Worm (Caenorhabditis elegans): ENCODE data around the gene D2062.13.
A peak's percentile ranks its signal among the peaks of the same experiment; 100 is the strongest.
"Not testable (repeated sequence)": the region's sequence is repeated elsewhere in the genome, so short reads cannot be mapped to it uniquely, and the experiment has no call there.

D2062.13 gene

ce11 chrII:2610202-2610912 is 2.0 kb upstream of the D2062.13 start, which contains the start of gene sri-38:
Gene sri-38 (plus strand): TSS chrII:2610862.
- TF ChIP-seq flt-1 (GFP tag; IDR thresholded peaks at IDR 0.05) (no peak), tab-1 (GFP tag; IDR thresholded peaks at IDR 0.05) (no peak), T22C8.4 (GFP tag; IDR thresholded peaks at IDR 0.05) (no peak), klf-2 (GFP tag; conservative IDR thresholded peaks at IDR 0.05) (no peak)

- TF ChIP-seq cog-1 (tag; optimal IDR thresholded peaks at IDR 0.05) (no peak), ztf-29 (GFP tag; IDR thresholded peaks at IDR 0.05) (peak; percentile 38; the same call in 1 of the 2 replicates), T22C8.4 (GFP tag; IDR thresholded peaks at IDR 0.05) (no peak)
Observed at ce11 chrII:2611009-2611408, 1.4 kb upstream of the D2062.13 start.

DNA sequence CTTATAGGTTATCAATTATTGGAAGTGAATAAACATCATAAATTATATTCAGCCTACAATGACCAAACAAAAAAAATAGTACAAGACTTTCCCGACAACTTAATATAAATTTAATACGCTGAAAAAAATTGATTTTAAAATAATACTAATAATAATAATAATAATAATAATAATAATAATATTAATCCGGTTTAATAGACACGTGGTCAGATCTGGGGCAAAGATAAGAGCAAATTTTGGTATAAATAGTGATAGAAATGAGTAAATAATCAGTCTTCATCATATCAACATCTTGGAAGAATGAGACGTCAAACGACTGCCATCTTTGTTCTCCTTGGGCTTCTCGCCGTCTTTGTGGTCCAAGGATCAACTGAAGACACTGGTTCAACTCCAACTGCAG is 4.3 kb downstream of the D2062.13 start, which contains the start of gene msrp-5:
Gene msrp-5, plus strand, starts transcription at position 301 of the 400 bp plus-strand sequence.
- TF ChIP-seq med-1 (GFP tag; optimal IDR thresholded peaks at IDR 0.05; ENCODE audit: insufficient read depth); flt-1 (GFP tag; IDR thresholded peaks at IDR 0.05); T22C8.4 (GFP tag; IDR thresholded peaks at IDR 0.05): not testable (repeated sequence)

- TF ChIP-seq ztf-29 (GFP tag; IDR thresholded peaks at IDR 0.05); med-1 (GFP tag; optimal IDR thresholded peaks at IDR 0.05; ENCODE audit: insufficient read depth); klf-2 (GFP tag; conservative IDR thresholded peaks at IDR 0.05): not testable (repeated sequence)
Observed at ce11 chrII:2619148-2619547, 6.8 kb downstream of the D2062.13 start, which contains the start of gene msrp-6. Gene msrp-6 (plus strand): TSS chrII:2619448.

DNA sequence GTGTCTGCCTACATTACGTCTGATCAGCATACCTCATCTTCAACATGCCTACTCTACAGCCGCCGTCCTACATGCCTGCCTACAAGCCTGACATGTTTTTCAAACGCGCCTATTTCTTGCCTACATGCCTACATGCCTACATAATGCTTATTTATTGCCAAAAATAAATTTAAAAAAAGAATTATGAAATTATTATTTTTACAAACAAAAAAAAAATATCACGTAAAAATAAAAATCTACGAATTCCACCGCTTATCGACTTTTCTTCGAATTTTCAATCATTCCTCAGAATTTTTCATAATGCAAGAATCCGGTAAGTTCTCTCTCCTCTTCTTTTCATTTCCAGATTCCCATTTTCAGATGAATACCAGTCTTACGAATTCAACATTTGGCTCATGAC is 10.1 kb downstream of the D2062.13 start, which contains the start of gene D2062.5:
Gene D2062.5, plus strand, starts transcription at position 301 of the 400 bp plus-strand sequence.
- no peak for TF ChIP-seq ref-1 (GFP tag; conservative IDR thresholded peaks at IDR 0.05)
- TF ChIP-seq flt-1 (GFP tag; IDR thresholded peaks at IDR 0.05), result no peak
- TF ChIP-seq klf-2 (GFP tag; conservative IDR thresholded peaks at IDR 0.05), result no peak
- TF ChIP-seq ztf-23 (GFP tag; IDR thresholded peaks at IDR 0.05), result no peak
- TF ChIP-seq cog-1 (tag; optimal IDR thresholded peaks at IDR 0.05), result no peak
- TF ChIP-seq ztf-29 (GFP tag; IDR thresholded peaks at IDR 0.05), result no peak
- TF ChIP-seq med-1 (GFP tag; optimal IDR thresholded peaks at IDR 0.05; ENCODE audit: insufficient read depth), result no peak
- no peak for TF ChIP-seq tab-1 (GFP tag; IDR thresholded peaks at IDR 0.05)
- TF ChIP-seq T22C8.4 (GFP tag; IDR thresholded peaks at IDR 0.05), result no peak

DNA sequence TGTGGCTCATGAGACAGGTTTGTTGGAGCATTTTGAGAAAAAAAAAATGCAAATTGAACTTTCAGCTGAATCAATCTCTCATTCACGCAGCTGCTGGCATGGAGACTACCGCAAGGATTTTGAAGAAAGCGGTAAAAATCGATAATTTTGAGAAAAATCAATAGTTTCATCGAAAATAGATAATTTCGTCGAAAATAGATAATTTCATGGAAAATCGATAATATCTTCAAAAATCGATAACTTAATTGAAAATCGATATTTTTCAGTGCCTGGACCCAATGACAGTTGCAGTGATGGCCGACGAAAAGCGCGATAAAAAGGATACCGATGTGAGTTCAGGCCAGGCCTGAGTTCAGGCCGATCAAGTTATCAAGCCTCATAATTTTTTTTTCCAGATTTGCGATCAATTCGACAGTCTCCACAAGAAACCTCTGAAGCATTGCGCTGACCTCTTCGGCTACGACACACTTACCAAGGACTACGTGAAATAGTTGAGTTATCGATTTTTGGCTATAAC is 10.6 kb downstream of the D2062.13 start, which contains the start of gene D2062.4:
Gene D2062.4, plus strand, starts transcription at position 467 of the 517 bp plus-strand sequence.
- TF ChIP-seq T22C8.4 (GFP tag; IDR thresholded peaks at IDR 0.05), result peak; percentile 53; the same call in 1 of the 2 replicates

- TF ChIP-seq med-1 (GFP tag; optimal IDR thresholded peaks at IDR 0.05; ENCODE audit: insufficient read depth) (no peak), cog-1 (tag; optimal IDR thresholded peaks at IDR 0.05) (no peak), ztf-23 (GFP tag; IDR thresholded peaks at IDR 0.05) (no peak), klf-2 (GFP tag; conservative IDR thresholded peaks at IDR 0.05) (no peak), ztf-29 (GFP tag; IDR thresholded peaks at IDR 0.05) (no peak), T22C8.4 (GFP tag; IDR thresholded peaks at IDR 0.05) (no peak), flt-1 (GFP tag; IDR thresholded peaks at IDR 0.05) (no peak), ref-1 (GFP tag; conservative IDR thresholded peaks at IDR 0.05) (no peak)
Observed at ce11 chrII:2624792-2625191, 12.4 kb downstream of the D2062.13 start, which contains the start of gene lgc-28. Gene lgc-28 (plus strand): TSS chrII:2625092.

DNA sequence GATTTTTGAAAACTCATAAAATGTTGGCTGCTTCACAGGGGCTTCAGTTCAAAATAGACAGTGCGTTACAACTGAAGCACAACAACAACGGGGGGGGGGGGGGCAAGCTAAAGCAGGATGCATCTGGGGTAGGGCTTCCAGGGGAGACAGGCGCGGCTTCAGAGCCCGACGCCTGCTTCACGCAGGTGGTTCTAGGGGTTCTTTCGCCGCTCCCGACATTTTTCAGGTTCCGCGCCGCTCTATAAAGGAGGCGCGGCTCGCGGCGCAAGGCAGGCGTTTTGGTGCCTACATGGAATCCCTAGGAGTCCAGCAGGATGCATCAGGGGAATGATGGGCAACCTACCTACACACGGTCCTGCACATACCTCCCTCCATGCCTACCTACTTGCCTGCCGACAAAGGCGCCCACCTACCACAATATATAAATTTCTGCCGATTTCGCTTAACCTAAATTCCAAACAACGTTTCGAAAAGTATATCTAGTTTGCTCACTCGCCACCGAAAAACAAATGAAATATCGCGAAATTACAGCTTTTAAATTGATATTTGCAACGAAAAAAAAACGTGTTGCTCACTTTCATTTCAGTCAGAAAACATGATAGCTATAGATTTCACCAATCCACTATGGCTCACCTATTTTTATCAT is 14.9 kb downstream of the D2062.13 start, which contains the start of gene sri-71:
Gene sri-71, plus strand, starts transcription at position 596 of the 646 bp plus-strand sequence.
- TF ChIP-seq ztf-23 (GFP tag; IDR thresholded peaks at IDR 0.05), result no peak
- no peak for TF ChIP-seq ref-1 (GFP tag; conservative IDR thresholded peaks at IDR 0.05)
- no peak for TF ChIP-seq med-1 (GFP tag; optimal IDR thresholded peaks at IDR 0.05; ENCODE audit: insufficient read depth)
- TF ChIP-seq ztf-29 (GFP tag; IDR thresholded peaks at IDR 0.05), result no peak
- TF ChIP-seq flt-1 (GFP tag; IDR thresholded peaks at IDR 0.05), result no peak
- no peak for TF ChIP-seq tab-1 (GFP tag; IDR thresholded peaks at IDR 0.05)
- no peak for TF ChIP-seq T22C8.4 (GFP tag; IDR thresholded peaks at IDR 0.05)
- no peak for TF ChIP-seq klf-2 (GFP tag; conservative IDR thresholded peaks at IDR 0.05)
- TF ChIP-seq cog-1 (tag; optimal IDR thresholded peaks at IDR 0.05), result no peak

DNA sequence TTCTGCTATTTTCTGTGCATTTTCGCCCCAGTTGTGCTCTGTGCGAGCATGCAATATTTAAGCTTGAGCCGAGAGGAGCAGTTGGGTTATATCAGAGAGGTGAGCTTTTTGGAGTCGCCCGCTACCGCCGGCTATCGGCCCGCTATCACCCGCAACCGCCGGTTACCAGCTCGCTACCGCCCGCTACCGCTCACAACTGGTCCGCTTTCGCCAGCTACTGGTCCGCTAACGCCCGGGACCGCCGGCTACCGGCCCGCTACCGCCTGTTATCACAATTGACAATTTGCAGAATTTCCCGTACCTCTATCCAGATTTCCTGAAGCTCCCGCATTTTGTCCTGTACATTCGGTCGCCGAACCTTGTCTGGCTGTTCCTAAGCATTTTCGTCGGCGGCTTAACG is 16.0 kb downstream of the D2062.13 start:
- peak; percentile 44; the same call in 1 of the 2 replicates for TF ChIP-seq flt-1 (GFP tag; IDR thresholded peaks at IDR 0.05)
- no peak for TF ChIP-seq cog-1 (tag; optimal IDR thresholded peaks at IDR 0.05)
- TF ChIP-seq med-1 (GFP tag; optimal IDR thresholded peaks at IDR 0.05; ENCODE audit: insufficient read depth), result no peak
- TF ChIP-seq ztf-23 (GFP tag; IDR thresholded peaks at IDR 0.05), result no peak

- TF ChIP-seq med-1 (GFP tag; optimal IDR thresholded peaks at IDR 0.05; ENCODE audit: insufficient read depth) (no peak), T22C8.4 (GFP tag; IDR thresholded peaks at IDR 0.05) (no peak), klf-2 (GFP tag; conservative IDR thresholded peaks at IDR 0.05) (no peak), ref-1 (GFP tag; conservative IDR thresholded peaks at IDR 0.05) (no peak), ztf-23 (GFP tag; IDR thresholded peaks at IDR 0.05) (no peak), ztf-29 (GFP tag; IDR thresholded peaks at IDR 0.05) (no peak), flt-1 (GFP tag; IDR thresholded peaks at IDR 0.05) (no peak), tab-1 (GFP tag; IDR thresholded peaks at IDR 0.05) (no peak), cog-1 (tag; optimal IDR thresholded peaks at IDR 0.05) (no peak)
Observed at ce11 chrII:2629270-2629669, 16.9 kb downstream of the D2062.13 start, which contains the start of gene sri-37. Gene sri-37 (plus strand): TSS chrII:2629570.

Measured in whole organism, midembryonic.